Worm (Caenorhabditis elegans) whole organism, L4/young adult: ENCODE measurements around the gene F58H7.5.

Source experiments
- W03F9.2 ChIP-seq: fragments of 150-350 bp; optimal IDR thresholded peaks from 2 replicates; lab custom pipeline; 2014; ENCODE audit warnings: missing biosample characterization, missing genetic modification characterization
- dao-5 ChIP-seq: sonication (generic microtip); optimal IDR thresholded peaks from 2 replicates; lab custom pipeline; 2016; ENCODE audit warnings: missing genotype, missing genetic modification characterization, moderate library complexity, missing compliant biosample characterization
- him-1 ChIP-seq: sonication (generic microtip); optimal IDR thresholded peaks from 2 replicates; lab custom pipeline; 2016; ENCODE audit warnings: missing genotype, missing genetic modification reagents, missing genetic modification characterization, missing compliant biosample characterization

DNA sequence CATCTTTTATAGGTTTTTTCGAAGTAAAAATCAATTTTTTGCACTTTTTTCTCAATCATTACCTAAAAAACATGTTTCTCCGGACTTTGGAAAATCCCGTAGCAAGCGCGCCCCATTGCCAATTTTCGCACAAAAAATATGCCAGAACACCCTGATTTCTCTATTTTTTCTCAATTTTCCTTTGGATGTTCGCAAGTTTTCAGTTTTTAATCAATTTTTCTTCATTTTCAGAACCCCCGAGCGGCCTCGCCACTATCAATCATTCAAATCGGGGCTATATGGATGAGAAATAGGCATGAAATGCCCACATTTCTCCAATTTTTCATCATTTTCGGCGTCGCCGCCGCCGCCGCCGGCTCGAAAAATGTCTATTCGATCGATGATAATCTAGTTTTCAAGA, 39.4 kb downstream of the F58H7.5 start, which contains the start of gene plx-1:
- TF ChIP-seq W03F9.2 (tag; lab: Kevin White, UChicago) = no peak
- TF ChIP-seq dao-5 (tag; lab: Kevin White, UChicago) = no peak
- TF ChIP-seq him-1 = no peak
